Fruit fly (Drosophila melanogaster) whole organism, embryonic: ENCODE measurements around the gene CG33293.

ENCODE experiments used
- BtbVII ChIP-seq: fragments of 200-800 bp; sonication (Bioruptor generic); optimal IDR thresholded peaks from 3 replicates; lab custom pipeline; 2017; ENCODE audit warnings: missing biosample characterization, mild to moderate bottlenecking, missing genetic modification characterization
- CG1024 ChIP-seq: fragments of 200-800 bp; sonication (Bioruptor generic); IDR thresholded peaks from 2 replicates; pipeline ENCODE4 v1.3.6; 2022; ENCODE audit warnings: missing biosample characterization, missing genetic modification characterization
- CG10267 ChIP-seq: fragments of 200-800 bp; sonication (Bioruptor generic); optimal IDR thresholded peaks from 2 replicates; lab custom pipeline; 2018; ENCODE audit warnings: missing biosample characterization, mild to moderate bottlenecking, missing genetic modification characterization, moderate library complexity
- CG12744 ChIP-seq: fragments of 200-800 bp; sonication (Bioruptor generic); optimal IDR thresholded peaks from 2 replicates; lab custom pipeline; 2016; ENCODE audit warnings: missing biosample characterization, missing genetic modification characterization
- CG12769 ChIP-seq: fragments of 200-800 bp; sonication (Bioruptor generic); optimal IDR thresholded peaks from 2 replicates; lab custom pipeline; 2019; ENCODE audit warnings: missing biosample characterization, mild to moderate bottlenecking, missing genetic modification characterization, moderate library complexity
- CG13894 ChIP-seq: fragments of 200-800 bp; sonication (Bioruptor generic); optimal IDR thresholded peaks from 3 replicates; lab custom pipeline; 2018; ENCODE audit warnings: missing biosample characterization, mild to moderate bottlenecking, missing genetic modification characterization, moderate library complexity
- CG14441 ChIP-seq: fragments of 200-800 bp; sonication (Bioruptor generic); IDR thresholded peaks from 2 replicates; pipeline ENCODE4 v1.3.6; 2022; ENCODE audit warnings: missing biosample characterization, missing genetic modification characterization
- CG15269 ChIP-seq: fragments of 200-800 bp; sonication (Bioruptor generic); optimal IDR thresholded peaks from 2 replicates; lab custom pipeline; 2018; ENCODE audit warnings: missing biosample characterization, mild to moderate bottlenecking, missing genetic modification characterization, moderate library complexity
- CG2678 ChIP-seq: fragments of 200-800 bp; sonication (Bioruptor generic); optimal IDR thresholded peaks from 3 replicates; lab custom pipeline; 2019; ENCODE audit warnings: missing biosample characterization, mild to moderate bottlenecking, missing genetic modification characterization, moderate library complexity
- CG2712 ChIP-seq: fragments of 200-800 bp; optimal IDR thresholded peaks from 3 replicates; lab custom pipeline; 2019; ENCODE audit warnings: missing biosample characterization, mild to moderate bottlenecking, missing genetic modification characterization, moderate library complexity
- CG2875 ChIP-seq: fragments of 200-800 bp; sonication (Bioruptor generic); optimal IDR thresholded peaks from 2 replicates; lab custom pipeline; 2017; ENCODE audit warnings: missing biosample characterization, mild to moderate bottlenecking, missing genetic modification characterization, missing genetic modification reagents
- CG30020 ChIP-seq: fragments of 200-800 bp; optimal IDR thresholded peaks from 2 replicates; lab custom pipeline; 2019; ENCODE audit warnings: missing biosample characterization, mild to moderate bottlenecking, missing genetic modification characterization, moderate library complexity
- CG3065 ChIP-seq: fragments of 200-800 bp; sonication (Bioruptor generic); optimal IDR thresholded peaks from 2 replicates; lab custom pipeline; 2016; ENCODE audit warnings: missing biosample characterization, missing genetic modification characterization
- CG3281 ChIP-seq: fragments of 200-800 bp; sonication (Bioruptor generic); optimal IDR thresholded peaks from 3 replicates; lab custom pipeline; 2017; ENCODE audit warnings: missing biosample characterization, mild to moderate bottlenecking, missing genetic modification characterization
- CG5180 ChIP-seq: fragments of 200-800 bp; sonication (Bioruptor generic); optimal IDR thresholded peaks from 3 replicates; lab custom pipeline; 2017; ENCODE audit warnings: missing biosample characterization, missing genetic modification characterization, mild to moderate bottlenecking, moderate library complexity, missing genetic modification reagents
- CG9437 ChIP-seq: fragments of 200-800 bp; sonication (Bioruptor generic); optimal IDR thresholded peaks from 2 replicates; lab custom pipeline; 2018; ENCODE audit warnings: missing biosample characterization, mild to moderate bottlenecking, missing genetic modification characterization
- Dek ChIP-seq: fragments of 200-800 bp; sonication (Bioruptor generic); optimal IDR thresholded peaks from 3 replicates; lab custom pipeline; 2019; ENCODE audit warnings: missing biosample characterization, mild to moderate bottlenecking, missing genetic modification characterization, moderate library complexity
- Dfd ChIP-seq, 2 experiments: fragments of >200 bp; optimal IDR thresholded peaks; 2 replicates each; lab custom pipeline; 2017; ENCODE audit warnings: missing biosample characterization in 2 of 2, missing genetic modification characterization in 2 of 2
- Drgx ChIP-seq: fragments of 200-800 bp; sonication (Bioruptor generic); IDR thresholded peaks from 2 replicates; pipeline ENCODE4 v1.3.6; 2022; ENCODE audit warnings: missing biosample characterization, missing genetic modification characterization
- Hey ChIP-seq: fragments of 200-800 bp; sonication (Bioruptor generic); optimal IDR thresholded peaks from 3 replicates; lab custom pipeline; 2018; ENCODE audit warnings: missing biosample characterization, mild to moderate bottlenecking, missing genetic modification characterization
- Hmr ChIP-seq: fragments of 200-800 bp; sonication (Bioruptor generic); optimal IDR thresholded peaks from 3 replicates; lab custom pipeline; 2017; ENCODE audit warnings: mild to moderate bottlenecking, missing biosample characterization, missing genetic modification reagents, missing genetic modification characterization
- Hmx ChIP-seq: fragments of 200-800 bp; sonication (Bioruptor generic); optimal IDR thresholded peaks from 2 replicates; lab custom pipeline; 2016; ENCODE audit warnings: missing biosample characterization, missing genetic modification characterization
- Hr39 ChIP-seq: fragments of >200 bp; optimal IDR thresholded peaks from 2 replicates; lab custom pipeline; 2017
- Oli ChIP-seq: fragments of 200-800 bp; sonication (Bioruptor generic); optimal IDR thresholded peaks from 2 replicates; lab custom pipeline; 2018; ENCODE audit warnings: missing biosample characterization, mild to moderate bottlenecking, missing genetic modification characterization, moderate library complexity
- Trl ChIP-seq, 3 experiments: fragments of >200 bp in 2 of 3; fragments of 200-800 bp in 1 of 3; sonication (Bioruptor generic) in 1 of 3; optimal IDR thresholded peaks; 2 replicates in 1 of 3; 3 replicates in 2 of 3; lab custom pipeline; 2016 to 2017; ENCODE audit warnings: missing biosample characterization in 1 of 3, missing genetic modification characterization in 1 of 3
- abd-A ChIP-seq: fragments of 200-800 bp; sonication (Bioruptor generic); optimal IDR thresholded peaks from 3 replicates; lab custom pipeline; 2019; ENCODE audit warnings: missing biosample characterization, mild to moderate bottlenecking, missing genetic modification characterization, moderate library complexity
- ac ChIP-seq: fragments of 200-800 bp; sonication (Bioruptor generic); optimal IDR thresholded peaks from 3 replicates; lab custom pipeline; 2017; ENCODE audit warnings: missing biosample characterization, mild to moderate bottlenecking, missing genetic modification characterization
- aop ChIP-seq: fragments of 200-800 bp; sonication (Bioruptor generic); IDR thresholded peaks from 2 replicates; pipeline ENCODE4 v1.3.6; 2022; ENCODE audit warnings: missing biosample characterization, missing genetic modification characterization
- btn ChIP-seq: fragments of 200-800 bp; sonication (Bioruptor generic); optimal IDR thresholded peaks from 2 replicates; lab custom pipeline; 2016; ENCODE audit warnings: missing biosample characterization, missing genetic modification characterization
- cas ChIP-seq: fragments of 200-800 bp; sonication (Bioruptor generic); IDR thresholded peaks from 2 replicates; pipeline ENCODE4 v1.3.6; 2022; ENCODE audit warnings: missing biosample characterization, missing genetic modification characterization
- dm ChIP-seq: fragments of 200-800 bp; sonication (Bioruptor generic); optimal IDR thresholded peaks from 3 replicates; lab custom pipeline; 2016; ENCODE audit warnings: missing biosample characterization, missing genetic modification characterization
- gem ChIP-seq: fragments of 200-800 bp; sonication (Bioruptor generic); optimal IDR thresholded peaks from 2 replicates; lab custom pipeline; 2019; ENCODE audit warnings: missing biosample characterization, mild to moderate bottlenecking, missing genetic modification characterization, moderate library complexity
- gsb ChIP-seq: fragments of 200-800 bp; sonication (Bioruptor generic); IDR thresholded peaks from 2 replicates; pipeline ENCODE4 v1.3.6; 2022; ENCODE audit warnings: missing biosample characterization, missing genetic modification characterization
- h ChIP-seq: fragments of >200 bp; optimal IDR thresholded peaks from 2 replicates; lab custom pipeline; 2017
- inv ChIP-seq: fragments of 200-800 bp; sonication (Bioruptor generic); IDR thresholded peaks from 2 replicates; pipeline ENCODE4 v1.3.6; 2022; ENCODE audit warnings: missing biosample characterization, missing genetic modification characterization; ENCODE audit not compliant: partially characterized antibody
- knrl ChIP-seq: fragments of 200-800 bp; sonication (Bioruptor generic); IDR thresholded peaks from 3 replicates; pipeline ENCODE4 v1.3.6; 2022; ENCODE audit warnings: missing biosample characterization, missing genetic modification characterization; ENCODE audit not compliant: partially characterized antibody
- lab ChIP-seq: fragments of 200-800 bp; sonication (Bioruptor generic); optimal IDR thresholded peaks from 3 replicates; lab custom pipeline; 2017; ENCODE audit warnings: missing biosample characterization, missing genetic modification characterization, mild to moderate bottlenecking, moderate library complexity, missing genetic modification reagents
- odd ChIP-seq: fragments of 200-800 bp; sonication (Bioruptor generic); optimal IDR thresholded peaks from 2 replicates; lab custom pipeline; 2017; ENCODE audit warnings: missing biosample characterization, mild to moderate bottlenecking, missing genetic modification characterization
- schlank ChIP-seq: fragments of 200-800 bp; sonication (Bioruptor generic); optimal IDR thresholded peaks from 2 replicates; lab custom pipeline; 2018; ENCODE audit warnings: missing biosample characterization, mild to moderate bottlenecking, missing genetic modification characterization
- shn ChIP-seq: fragments of 200-800 bp; sonication (Bioruptor generic); optimal IDR thresholded peaks from 3 replicates; lab custom pipeline; 2016; ENCODE audit warnings: missing biosample characterization, missing genetic modification characterization
- sna ChIP-seq: fragments of 200-800 bp; sonication (Bioruptor generic); IDR thresholded peaks from 2 replicates; pipeline ENCODE4 v1.3.6; 2022; ENCODE audit warnings: missing biosample characterization, missing genetic modification characterization; ENCODE audit not compliant: partially characterized antibody
- so ChIP-seq: fragments of 200-800 bp; sonication (Bioruptor generic); IDR thresholded peaks from 3 replicates; pipeline ENCODE4 v1.3.6; 2022; ENCODE audit warnings: missing biosample characterization, missing genetic modification characterization
- tna ChIP-seq: fragments of 200-800 bp; sonication (Bioruptor generic); IDR thresholded peaks from 2 replicates; pipeline ENCODE4 v1.3.6; 2022; ENCODE audit warnings: missing biosample characterization, missing genetic modification characterization; ENCODE audit not compliant: partially characterized antibody
- trem ChIP-seq: fragments of 200-800 bp; optimal IDR thresholded peaks from 3 replicates; lab custom pipeline; 2019; ENCODE audit warnings: missing biosample characterization, mild to moderate bottlenecking, missing genetic modification characterization, moderate library complexity
- unc-4 ChIP-seq: fragments of 200-800 bp; sonication (Bioruptor generic); IDR thresholded peaks from 2 replicates; pipeline ENCODE4 v1.3.6; 2022; ENCODE audit warnings: missing biosample characterization, missing genetic modification characterization; ENCODE audit not compliant: partially characterized antibody
- z ChIP-seq: fragments of 200-800 bp; sonication (Bioruptor generic); IDR thresholded peaks from 3 replicates; pipeline ENCODE4 v1.3.6; 2022; ENCODE audit warnings: missing biosample characterization, missing genetic modification characterization
- zfh1 ChIP-seq: fragments of 200-800 bp; sonication (Bioruptor generic); IDR thresholded peaks from 3 replicates; pipeline ENCODE4 v1.3.6; 2022; ENCODE audit warnings: missing biosample characterization, missing genetic modification characterization

Gene CG33293

dm6 chr3R:5215334-5216307 lies 24.9 kb downstream of the CG33293 start (continued):
- TF ChIP-seq zfh1 (GFP tag; lab: Robert Waterston, UW) (peak; percentile 99), unc-4 (no peak; the same call in 1 of the 2 replicates), CG12744 (peak; percentile 94), gsb (GFP tag; lab: Robert Waterston, UW) (peak; percentile 31; the same call in 1 of the 2 replicates), CG9437 (GFP tag; lab: Kevin White, UChicago) (peak; percentile 44), cas (GFP tag; lab: Robert Waterston, UW) (no peak), btn (GFP tag; lab: Kevin White, UChicago) (peak; percentile 99), CG2875 (GFP tag; lab: Kevin White, UChicago) (peak; percentile 100), Dfd (GFP tag; optimal IDR thresholded peaks at IDR 0.05; lab: Kevin White, UChicago) (no peak), odd (GFP tag; lab: Kevin White, UChicago) (peak; percentile 97), CG1024 (peak; percentile 98), Hr39 (lab: Kevin White, UChicago) (no peak), dm (peak; percentile 96), sna (0 out of 2 replicates have a peak, but pooled peaks have one; percentile 21), tna (GFP tag; lab: Robert Waterston, UW) (no peak), Drgx (GFP tag; lab: Robert Waterston, UW) (peak; percentile 90), CG13894 (tag; lab: Kevin White, UChicago) (no peak), abd-A (tag; lab: Kevin White, UChicago) (peak; percentile 13), CG5180 (peak; percentile 94), Hey (tag; lab: Kevin White, UChicago) (peak; percentile 91), schlank (tag; lab: Kevin White, UChicago) (peak; percentile 75), shn (peak; percentile 98), Hmx (GFP tag; lab: Kevin White, UChicago) (peak; percentile 24), gem (tag; lab: Kevin White, UChicago) (peak; percentile 96), Hmr (GFP tag; lab: Kevin White, UChicago) (peak; percentile 66), lab (peak; percentile 97), CG10267 (tag; lab: Kevin White, UChicago) (peak; percentile 83), CG2678 (tag; lab: Kevin White, UChicago) (peak; percentile 93), Dek (tag; lab: Kevin White, UChicago) (peak; percentile 74), CG15269 (tag; lab: Kevin White, UChicago) (peak; percentile 81), Oli (tag; lab: Kevin White, UChicago) (peak; percentile 78), inv (GFP tag; lab: Robert Waterston, UW) (no peak), Trl (optimal IDR thresholded peaks at IDR 0.05; lab: Kevin White, UChicago) (no peak), Trl (GFP tag; optimal IDR thresholded peaks at IDR 0.05; lab: Kevin White, UChicago) (peak; percentile 99), so (peak; percentile 96), CG3281 (GFP tag; lab: Kevin White, UChicago) (peak; percentile 64), knrl (no peak), CG3065 (GFP tag; lab: Kevin White, UChicago) (peak; percentile 99), CG14441 (GFP tag; lab: Robert Waterston, UW) (peak; percentile 68), z (GFP tag; lab: Robert Waterston, UW) (peak; percentile 89), CG2712 (tag; lab: Kevin White, UChicago) (peak; percentile 95), CG30020 (tag; lab: Kevin White, UChicago) (peak; percentile 68), trem (tag; lab: Kevin White, UChicago) (peak; percentile 93), ac (GFP tag; lab: Kevin White, UChicago) (peak; percentile 100), CG12769 (tag; lab: Kevin White, UChicago) (peak; percentile 81), aop (GFP tag; lab: Robert Waterston, UW) (peak; percentile 92), BtbVII (GFP tag; lab: Kevin White, UChicago) (peak; percentile 90), h (no peak)
